Fruit fly (Drosophila melanogaster) whole organism, embryonic: ENCODE measurements around the gene CG10252.
A peak's percentile ranks its signal among the peaks of the same experiment; 100 is the strongest.

Experiments used
- Aef1 ChIP-seq: fragments of 200-800 bp; sonication (Bioruptor generic); IDR thresholded peaks from 3 replicates; pipeline ENCODE4 v1.3.6; 2022; ENCODE audit warnings: missing biosample characterization, missing genetic modification characterization
- CG10321 ChIP-seq: fragments of 200-800 bp; sonication (Bioruptor generic); IDR thresholded peaks from 2 replicates; pipeline ENCODE4 v1.3.6; 2022; ENCODE audit warnings: missing biosample characterization, missing genetic modification characterization
- CG10979 ChIP-seq: fragments of 200-800 bp; sonication (Bioruptor generic); optimal IDR thresholded peaks from 2 replicates; lab custom pipeline; 2018; ENCODE audit warnings: missing biosample characterization, mild to moderate bottlenecking, missing genetic modification characterization, moderate library complexity
- CG11085 ChIP-seq: fragments of 200-800 bp; sonication (Bioruptor generic); IDR thresholded peaks from 2 replicates; pipeline ENCODE4 v1.3.6; 2022; ENCODE audit warnings: missing biosample characterization, missing genetic modification characterization
- CG12236 ChIP-seq: fragments of 200-800 bp; sonication (Bioruptor generic); optimal IDR thresholded peaks from 2 replicates; lab custom pipeline; 2016; ENCODE audit warnings: missing biosample characterization, missing genetic modification characterization
- CG12299 ChIP-seq: fragments of 200-800 bp; sonication (Bioruptor generic); optimal IDR thresholded peaks from 2 replicates; lab custom pipeline; 2018; ENCODE audit warnings: missing biosample characterization, mild to moderate bottlenecking, missing genetic modification characterization
- CG1233 ChIP-seq: fragments of 200-800 bp; sonication (Bioruptor generic); optimal IDR thresholded peaks from 4 replicates; lab custom pipeline; 2018; ENCODE audit warnings: missing biosample characterization, mild to moderate bottlenecking, missing genetic modification characterization
- CG12942 ChIP-seq: fragments of 200-800 bp; sonication (Bioruptor generic); optimal IDR thresholded peaks from 3 replicates; lab custom pipeline; 2016; ENCODE audit warnings: missing biosample characterization, missing genetic modification characterization
- CG14860 ChIP-seq: fragments of 200-800 bp; sonication (Bioruptor generic); IDR thresholded peaks from 3 replicates; pipeline ENCODE4 v1.3.6; 2022; ENCODE audit warnings: missing biosample characterization, missing genetic modification characterization; ENCODE audit not compliant: partially characterized antibody
- CG1647 ChIP-seq: fragments of 200-800 bp; sonication (Bioruptor generic); optimal IDR thresholded peaks from 3 replicates; lab custom pipeline; 2016; ENCODE audit warnings: missing biosample characterization, missing genetic modification characterization
- CG16779 ChIP-seq: fragments of 200-800 bp; sonication (Bioruptor generic); IDR thresholded peaks from 2 replicates; pipeline ENCODE4 v1.3.6; 2022; ENCODE audit warnings: missing biosample characterization, missing genetic modification characterization
- CG18011 ChIP-seq: fragments of 200-800 bp; sonication (Bioruptor generic); optimal IDR thresholded peaks from 2 replicates; lab custom pipeline; 2017; ENCODE audit warnings: missing biosample characterization, missing genetic modification characterization, mild to moderate bottlenecking, moderate library complexity, missing genotype
- CG34376 ChIP-seq: fragments of 200-800 bp; sonication (Bioruptor generic); optimal IDR thresholded peaks from 2 replicates; lab custom pipeline; 2018; ENCODE audit warnings: missing biosample characterization, mild to moderate bottlenecking, missing genetic modification characterization
- CG6654 ChIP-seq: fragments of 200-800 bp; sonication (Bioruptor generic); optimal IDR thresholded peaks from 2 replicates; lab custom pipeline; 2017; ENCODE audit warnings: missing biosample characterization, mild to moderate bottlenecking, missing genetic modification characterization
- CG7987 ChIP-seq: fragments of 200-800 bp; sonication (Bioruptor generic); optimal IDR thresholded peaks from 2 replicates; lab custom pipeline; 2018; ENCODE audit warnings: missing biosample characterization, mild to moderate bottlenecking, missing genetic modification characterization, moderate library complexity
- CG9437 ChIP-seq: fragments of 200-800 bp; sonication (Bioruptor generic); optimal IDR thresholded peaks from 2 replicates; lab custom pipeline; 2018; ENCODE audit warnings: missing biosample characterization, mild to moderate bottlenecking, missing genetic modification characterization
- CG9727 ChIP-seq: fragments of 200-800 bp; sonication (Bioruptor generic); optimal IDR thresholded peaks from 3 replicates; lab custom pipeline; 2017; ENCODE audit warnings: missing biosample characterization, mild to moderate bottlenecking, missing genetic modification characterization
- Camta ChIP-seq: fragments of 200-800 bp; sonication (Bioruptor generic); optimal IDR thresholded peaks from 2 replicates; lab custom pipeline; 2016; ENCODE audit warnings: missing biosample characterization, missing genetic modification characterization
- CrebB ChIP-seq: fragments of 200-800 bp; sonication (Bioruptor generic); optimal IDR thresholded peaks from 3 replicates; lab custom pipeline; 2018; ENCODE audit warnings: missing biosample characterization, mild to moderate bottlenecking, missing genetic modification characterization
- Dref ChIP-seq: fragments of 200-800 bp; sonication (Bioruptor generic); IDR thresholded peaks from 2 replicates; pipeline ENCODE4 v1.3.6; 2022; ENCODE audit warnings: missing biosample characterization, missing genetic modification characterization
- Eip74EF ChIP-seq, 2 experiments: fragments of 200-800 bp in 1 of 2; fragments of >200 bp in 1 of 2; sonication (Bioruptor generic) in 1 of 2; optimal IDR thresholded peaks; 2 replicates each; lab custom pipeline; 2017 to 2019; ENCODE audit warnings: missing biosample characterization in 2 of 2, missing genetic modification characterization in 2 of 2, mild to moderate bottlenecking in 1 of 2, moderate library complexity in 1 of 2
- Fer3 ChIP-seq: fragments of 200-800 bp; sonication (Bioruptor generic); optimal IDR thresholded peaks from 2 replicates; lab custom pipeline; 2018; ENCODE audit warnings: missing biosample characterization, mild to moderate bottlenecking, missing genetic modification characterization, moderate library complexity
- Hr3 ChIP-seq: fragments of 200-800 bp; sonication (Bioruptor generic); optimal IDR thresholded peaks from 3 replicates; lab custom pipeline; 2016; ENCODE audit warnings: missing biosample characterization, missing genetic modification characterization
- Hr39 ChIP-seq: fragments of >200 bp; optimal IDR thresholded peaks from 2 replicates; lab custom pipeline; 2017
- Mes4 ChIP-seq: fragments of 200-800 bp; sonication (Bioruptor generic); optimal IDR thresholded peaks from 2 replicates; lab custom pipeline; 2016; ENCODE audit warnings: missing biosample characterization, missing genetic modification characterization
- Mrtf ChIP-seq: fragments of 200-800 bp; sonication (Bioruptor generic); IDR thresholded peaks from 3 replicates; pipeline ENCODE4 v1.3.6; 2022; ENCODE audit warnings: missing biosample characterization, missing genetic modification characterization
- Sox100B ChIP-seq: fragments of 200-800 bp; sonication (Bioruptor generic); optimal IDR thresholded peaks from 3 replicates; lab custom pipeline; 2018; ENCODE audit warnings: missing biosample characterization, mild to moderate bottlenecking, missing genetic modification characterization
- Stat92E ChIP-seq, 3 experiments: fragments of >200 bp in 2 of 3; fragments of 200-800 bp in 1 of 3; sonication (Bioruptor generic) in 1 of 3; optimal IDR thresholded peaks; 2 replicates each; lab custom pipeline; 2017 to 2019; ENCODE audit warnings: missing biosample characterization in 3 of 3, missing genetic modification characterization in 3 of 3, mild to moderate bottlenecking in 1 of 3, moderate library complexity in 1 of 3
- cato ChIP-seq: fragments of 200-800 bp; sonication (Bioruptor generic); optimal IDR thresholded peaks from 2 replicates; lab custom pipeline; 2016; ENCODE audit warnings: missing biosample characterization, missing genetic modification characterization, borderline replicate concordance
- emc ChIP-seq: fragments of 200-800 bp; sonication (Bioruptor generic); optimal IDR thresholded peaks from 2 replicates; lab custom pipeline; 2016; ENCODE audit warnings: missing biosample characterization, missing genetic modification characterization
- en ChIP-seq: fragments of 200-800 bp; sonication (Bioruptor generic); optimal IDR thresholded peaks from 2 replicates; lab custom pipeline; 2016; ENCODE audit warnings: missing biosample characterization, missing genetic modification characterization
- fu2 ChIP-seq: fragments of 200-800 bp; sonication (Bioruptor generic); optimal IDR thresholded peaks from 2 replicates; lab custom pipeline; 2016; ENCODE audit warnings: missing biosample characterization, missing genetic modification characterization
- gsb-n ChIP-seq: fragments of 200-800 bp; sonication (Bioruptor generic); optimal IDR thresholded peaks from 3 replicates; lab custom pipeline; 2018; ENCODE audit warnings: missing biosample characterization, mild to moderate bottlenecking, missing genetic modification characterization
- hb ChIP-seq: fragments of 200-800 bp; sonication (Bioruptor generic); IDR thresholded peaks from 3 replicates; pipeline ENCODE4 v1.3.6; 2022; ENCODE audit warnings: missing biosample characterization, missing genetic modification characterization; ENCODE audit not compliant: partially characterized antibody
- ind ChIP-seq: fragments of 200-800 bp; sonication (Bioruptor generic); optimal IDR thresholded peaks from 3 replicates; lab custom pipeline; 2016; ENCODE audit warnings: missing biosample characterization, missing genetic modification characterization
- jigr1 ChIP-seq: fragments of 200-800 bp; sonication (Bioruptor generic); IDR thresholded peaks from 3 replicates; pipeline ENCODE4 v1.3.6; 2022; ENCODE audit warnings: missing biosample characterization, missing genetic modification characterization
- mld ChIP-seq: fragments of 200-800 bp; sonication (Bioruptor generic); IDR thresholded peaks from 3 replicates; pipeline ENCODE4 v1.3.6; 2022; ENCODE audit warnings: missing biosample characterization, missing genetic modification characterization; ENCODE audit not compliant: partially characterized antibody
- onecut ChIP-seq: fragments of 200-800 bp; sonication (Bioruptor generic); IDR thresholded peaks from 2 replicates; pipeline ENCODE4 v1.3.6; 2022; ENCODE audit warnings: missing biosample characterization, missing genetic modification characterization
- peb ChIP-seq: fragments of 200-800 bp; sonication (Bioruptor generic); IDR thresholded peaks from 2 replicates; pipeline ENCODE4 v1.3.6; 2022; ENCODE audit warnings: missing biosample characterization, missing genetic modification characterization
- pnt ChIP-seq: fragments of 200-800 bp; sonication (Bioruptor generic); optimal IDR thresholded peaks from 3 replicates; lab custom pipeline; 2016; ENCODE audit warnings: missing biosample characterization, missing genetic modification characterization
- pum ChIP-seq: fragments of 200-800 bp; sonication (Bioruptor generic); optimal IDR thresholded peaks from 2 replicates; lab custom pipeline; 2016; ENCODE audit warnings: missing biosample characterization, missing genetic modification characterization
- repo ChIP-seq: fragments of 200-800 bp; sonication (Bioruptor generic); optimal IDR thresholded peaks from 2 replicates; lab custom pipeline; 2016; ENCODE audit warnings: missing biosample characterization, missing genetic modification characterization
- run ChIP-seq: fragments of 200-800 bp; sonication (Bioruptor generic); optimal IDR thresholded peaks from 3 replicates; lab custom pipeline; 2018; ENCODE audit warnings: missing biosample characterization, mild to moderate bottlenecking, missing genetic modification characterization
- sens ChIP-seq: fragments of 200-800 bp; sonication (Bioruptor generic); peaks from one replicate; lab custom pipeline; 2016; ENCODE audit warnings: missing biosample characterization, missing genetic modification characterization
- sisA ChIP-seq: fragments of 200-800 bp; sonication (Bioruptor generic); IDR thresholded peaks from 2 replicates; pipeline ENCODE4 v1.3.6; 2022; ENCODE audit warnings: missing biosample characterization, missing genetic modification characterization
- slou ChIP-seq: fragments of 200-800 bp; sonication (Bioruptor generic); optimal IDR thresholded peaks from 3 replicates; lab custom pipeline; 2016; ENCODE audit warnings: missing biosample characterization, missing genetic modification characterization
- sr ChIP-seq: fragments of 200-800 bp; sonication (Bioruptor generic); IDR thresholded peaks from 3 replicates; pipeline ENCODE4 v1.3.6; 2022; ENCODE audit warnings: missing biosample characterization, missing genetic modification characterization
- tll ChIP-seq, 2 experiments: fragments of 200-800 bp in 1 of 2; fragments of >200 bp in 1 of 2; sonication (Bioruptor generic) in 1 of 2; optimal IDR thresholded peaks; 2 replicates each; lab custom pipeline; 2017 to 2019; ENCODE audit warnings: missing biosample characterization in 2 of 2, missing genetic modification characterization in 2 of 2, mild to moderate bottlenecking in 1 of 2, moderate library complexity in 1 of 2
- vnd ChIP-seq: fragments of 200-800 bp; sonication (Bioruptor generic); IDR thresholded peaks from 3 replicates; pipeline ENCODE4 v1.3.6; 2022; ENCODE audit warnings: missing biosample characterization, missing genetic modification characterization; ENCODE audit not compliant: partially characterized antibody
- zf30C ChIP-seq: fragments of 200-800 bp; sonication (Bioruptor generic); optimal IDR thresholded peaks from 3 replicates; lab custom pipeline; 2018; ENCODE audit warnings: missing biosample characterization, mild to moderate bottlenecking, missing genetic modification characterization

CG10252 gene

DNA sequence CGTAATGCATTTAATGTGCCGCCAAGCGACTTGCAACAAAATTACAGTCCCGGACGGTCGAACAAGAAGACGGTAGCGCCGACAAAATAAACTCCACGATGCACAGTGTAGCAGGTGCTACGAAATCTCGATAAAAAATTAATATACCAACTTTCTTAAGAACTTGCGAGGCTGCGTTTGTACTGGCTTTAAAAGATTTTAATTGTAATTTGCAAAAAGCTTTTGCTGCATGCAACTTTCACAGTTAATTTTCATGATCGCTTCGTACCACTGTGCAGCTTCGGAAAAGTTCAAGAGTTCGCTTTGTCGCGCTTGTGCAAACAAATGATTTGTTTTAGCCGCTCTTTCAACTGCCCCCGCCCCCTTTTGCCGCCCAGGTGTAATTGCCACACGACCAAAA lies 49.9 kb downstream of the CG10252 start (continued):
- TF ChIP-seq CrebB (tag; lab: Kevin White, UChicago) (peak; percentile 30), hb (GFP tag; lab: Robert Waterston, UW) (no peak), fu2 (GFP tag; lab: Kevin White, UChicago) (peak; percentile 2), Sox100B (peak; percentile 70), slou (GFP tag; lab: Kevin White, UChicago) (no peak), CG10979 (peak; percentile 68), CG18011 (GFP tag; lab: Kevin White, UChicago) (peak; percentile 51), en (GFP tag; lab: Kevin White, UChicago) (peak; percentile 22), emc (GFP tag; lab: Kevin White, UChicago) (no peak), Dref (GFP tag; lab: Robert Waterston, UW) (no peak), Camta (GFP tag; lab: Kevin White, UChicago) (peak; percentile 62), sisA (GFP tag; lab: Robert Waterston, UW) (peak; percentile 84), Hr3 (GFP tag; lab: Kevin White, UChicago) (peak; percentile 49), CG12299 (tag; lab: Kevin White, UChicago) (no peak), Fer3 (peak; percentile 63), CG12236 (peak; percentile 43), CG34376 (no peak), zf30C (GFP tag; lab: Kevin White, UChicago) (no peak), CG1233 (peak; percentile 44), sr (peak; percentile 68; the same call in 2 of the 3 replicates), peb (peak; percentile 63), CG9437 (peak; percentile 45), Mes4 (GFP tag; lab: Kevin White, UChicago) (peak; percentile 38), tll (GFP tag; optimal IDR thresholded peaks at IDR 0.05; lab: Kevin White, UChicago) (no peak), CG10321 (GFP tag; lab: Robert Waterston, UW) (peak; percentile 50; the same call in 1 of the 2 replicates), Hr39 (lab: Kevin White, UChicago) (no peak), CG6654 (GFP tag; lab: Kevin White, UChicago) (peak; percentile 61), Eip74EF (GFP tag; optimal IDR thresholded peaks at IDR 0.05; lab: Kevin White, UChicago) (peak in 1 of 2 experiments; percentile 49), run (tag; lab: Kevin White, UChicago) (peak; percentile 33), CG7987 (peak; percentile 5), onecut (GFP tag; lab: Robert Waterston, UW) (peak; percentile 59), CG11085 (GFP tag; lab: Robert Waterston, UW) (0 out of 2 replicates have a peak, but pooled peaks have one; percentile 37), jigr1 (GFP tag; lab: Robert Waterston, UW) (0 out of 3 replicates have a peak, but pooled peaks have one; percentile 47), Aef1 (peak; percentile 74), mld (GFP tag; lab: Robert Waterston, UW) (no peak), Mrtf (GFP tag; lab: Robert Waterston, UW) (0 out of 3 replicates have a peak, but pooled peaks have one; percentile 43), vnd (GFP tag; lab: Robert Waterston, UW) (no peak), Stat92E (GFP tag; optimal IDR thresholded peaks at IDR 0.05; lab: Kevin White, UChicago) (no peak), pum (peak; percentile 63), ind (GFP tag; lab: Kevin White, UChicago) (peak; percentile 76), sens (GFP tag; lab: Kevin White, UChicago) (peak; percentile 98), CG14860 (GFP tag; lab: Robert Waterston, UW) (peak; percentile 37; the same call in 1 of the 3 replicates), CG16779 (GFP tag; lab: Robert Waterston, UW) (no peak), gsb-n (peak; percentile 53), cato (no peak), CG1647 (GFP tag; lab: Kevin White, UChicago) (peak; percentile 52), CG9727 (peak; percentile 49), pnt (GFP tag; lab: Kevin White, UChicago) (peak; percentile 56), repo (GFP tag; lab: Kevin White, UChicago) (peak; percentile 61), CG12942 (GFP tag; lab: Kevin White, UChicago) (peak; percentile 44)
